Fruit fly (Drosophila melanogaster): ENCODE measurements around the gene CG13124.

Gene CG13124

DNA sequence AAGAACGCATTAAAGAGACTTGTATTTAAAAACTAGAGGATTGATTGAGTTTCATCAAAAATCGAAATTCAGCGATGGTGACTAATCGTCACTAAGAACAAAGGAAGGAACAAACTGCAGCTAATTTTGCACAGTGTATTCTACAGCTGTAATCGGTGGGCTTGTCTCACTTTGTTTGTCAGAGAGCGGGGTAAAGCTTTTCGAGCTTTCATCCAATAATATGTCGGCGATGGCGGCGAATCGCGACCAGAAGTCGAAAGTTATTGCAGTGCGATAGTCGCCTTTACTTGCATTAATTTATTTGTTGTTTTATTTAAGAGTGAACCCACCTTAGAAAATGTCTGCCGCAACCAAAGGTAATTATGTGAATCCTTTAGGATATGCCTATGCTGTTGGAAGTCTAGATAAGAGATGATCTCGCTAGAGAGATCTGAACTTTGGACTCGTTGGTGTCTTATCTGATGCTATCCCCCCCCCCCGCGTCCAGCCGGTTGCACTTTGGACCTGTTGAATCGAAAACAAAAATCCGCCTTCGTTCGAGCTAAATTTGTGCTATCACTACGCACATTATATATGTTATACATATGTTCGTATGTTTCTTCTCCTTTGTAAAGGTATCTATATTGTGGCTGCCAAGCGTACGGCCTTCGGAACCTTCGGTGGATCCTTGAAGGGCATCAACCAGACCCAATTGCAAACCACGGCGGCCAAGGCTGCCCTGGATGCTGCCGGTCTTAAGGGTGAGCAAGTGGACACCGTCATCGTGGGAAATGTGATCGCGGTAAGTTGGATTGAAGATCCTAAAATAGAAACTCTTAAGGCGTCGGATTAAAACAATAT, 6.8 kb upstream of the CG13124 start, which contains the start of gene yip2:
Gene yip2 (plus strand): TSS at position 243 of the 840 bp plus-strand sequence.
- TF ChIP-seq CG34367 (tag; optimal IDR thresholded peaks at IDR 0.05) (peak; percentile 94), CG10348 (GFP tag; IDR thresholded peaks at IDR 0.05) (no peak), CG12605 (GFP tag; IDR thresholded peaks at IDR 0.05) (peak; percentile 97), CG9948 (tag; optimal IDR thresholded peaks at IDR 0.05) (peak; percentile 77), rn (GFP tag; IDR thresholded peaks at IDR 0.05) (peak; percentile 66; the same call in 1 of the 2 replicates), EcR (GFP tag; optimal IDR thresholded peaks at IDR 0.05) (peak; percentile 81), CG8159 (tag; optimal IDR thresholded peaks at IDR 0.05) (peak; percentile 93), CG15710 (tag; optimal IDR thresholded peaks at IDR 0.05) (peak; percentile 87), Ets98B (GFP tag; IDR thresholded peaks at IDR 0.05) (peak; percentile 91), Pif1B (GFP tag; optimal IDR thresholded peaks at IDR 0.05) (peak; percentile 99), CG4496 (GFP tag; IDR thresholded peaks at IDR 0.05) (peak; percentile 92), gl (tag; optimal IDR thresholded peaks at IDR 0.05) (peak; percentile 100), CG13204 (GFP tag; optimal IDR thresholded peaks at IDR 0.05) (peak; percentile 100), D1 (tag; optimal IDR thresholded peaks at IDR 0.05) (peak; percentile 54), CG8301 (tag; optimal IDR thresholded peaks at IDR 0.05) (peak; percentile 96), Snoo (tag; optimal IDR thresholded peaks at IDR 0.05) (peak; percentile 98), CG17806 (tag; optimal IDR thresholded peaks at IDR 0.05) (peak; percentile 89), fd96Ca (GFP tag; IDR thresholded peaks at IDR 0.05) (peak; percentile 92), CG14655 (GFP tag; optimal IDR thresholded peaks at IDR 0.05) (peak; percentile 98), Pif1A (GFP tag; optimal IDR thresholded peaks at IDR 0.05) (peak; percentile 98), CG32121 (GFP tag; IDR thresholded peaks at IDR 0.05) (peak; percentile 96)

- TF ChIP-seq CG12605 (GFP tag; IDR thresholded peaks at IDR 0.05) (no peak), CG8301 (tag; optimal IDR thresholded peaks at IDR 0.05) (no peak), Pif1B (GFP tag; optimal IDR thresholded peaks at IDR 0.05) (no peak), fd96Ca (GFP tag; IDR thresholded peaks at IDR 0.05) (no peak), CG9948 (tag; optimal IDR thresholded peaks at IDR 0.05) (no peak), rn (GFP tag; IDR thresholded peaks at IDR 0.05) (no peak), CG17806 (tag; optimal IDR thresholded peaks at IDR 0.05) (no peak), CG15710 (tag; optimal IDR thresholded peaks at IDR 0.05) (no peak), CG10348 (GFP tag; IDR thresholded peaks at IDR 0.05) (no peak), CG4496 (GFP tag; IDR thresholded peaks at IDR 0.05) (no peak), Pif1A (GFP tag; optimal IDR thresholded peaks at IDR 0.05) (no peak), CG14655 (GFP tag; optimal IDR thresholded peaks at IDR 0.05) (no peak), Ets98B (GFP tag; IDR thresholded peaks at IDR 0.05) (no peak), CG13204 (GFP tag; optimal IDR thresholded peaks at IDR 0.05) (no peak), CG32121 (GFP tag; IDR thresholded peaks at IDR 0.05) (no peak), D1 (tag; optimal IDR thresholded peaks at IDR 0.05) (no peak), CG8159 (tag; optimal IDR thresholded peaks at IDR 0.05) (no peak), gl (tag; optimal IDR thresholded peaks at IDR 0.05) (no peak)
Observed at dm6 chr2L:9912570-9913260, 4.3 kb upstream of the CG13124 start, which contains the start of the genes Etl1 and Srp54. TSS of gene Etl1 (minus strand) at chr2L:9912608. TSS of gene Srp54 (plus strand) at chr2L:9912911.

dm6 chr2L:9911783-9912182, 3.4 kb upstream of the CG13124 start:
- no peak for TF ChIP-seq Pif1B (GFP tag; optimal IDR thresholded peaks at IDR 0.05)
- TF ChIP-seq CG4496 (GFP tag; IDR thresholded peaks at IDR 0.05), result peak; percentile 73
- TF ChIP-seq CG12605 (GFP tag; IDR thresholded peaks at IDR 0.05), result 0 out of 2 replicates have a peak, but pooled peaks have one; percentile 17
- TF ChIP-seq rn (GFP tag; IDR thresholded peaks at IDR 0.05), result no peak
- no peak for TF ChIP-seq CG34367 (tag; optimal IDR thresholded peaks at IDR 0.05)
- TF ChIP-seq CG17806 (tag; optimal IDR thresholded peaks at IDR 0.05), result peak; percentile 5
- TF ChIP-seq CG10348 (GFP tag; IDR thresholded peaks at IDR 0.05), result no peak
- TF ChIP-seq D1 (tag; optimal IDR thresholded peaks at IDR 0.05), result no peak
- TF ChIP-seq CG15710 (tag; optimal IDR thresholded peaks at IDR 0.05), result no peak
- peak; percentile 63; the same call in 2 of the 3 replicates for TF ChIP-seq fd96Ca (GFP tag; IDR thresholded peaks at IDR 0.05)
- peak; percentile 39 for TF ChIP-seq Pif1A (GFP tag; optimal IDR thresholded peaks at IDR 0.05)
- TF ChIP-seq CG8159 (tag; optimal IDR thresholded peaks at IDR 0.05), result no peak
- TF ChIP-seq Ets98B (GFP tag; IDR thresholded peaks at IDR 0.05), result peak; percentile 76
- TF ChIP-seq CG32121 (GFP tag; IDR thresholded peaks at IDR 0.05), result peak; percentile 50; the same call in 1 of the 2 replicates
- TF ChIP-seq gl (tag; optimal IDR thresholded peaks at IDR 0.05), result no peak
- no peak for TF ChIP-seq CG13204 (GFP tag; optimal IDR thresholded peaks at IDR 0.05)
- TF ChIP-seq CG9948 (tag; optimal IDR thresholded peaks at IDR 0.05), result no peak
- TF ChIP-seq EcR (GFP tag; optimal IDR thresholded peaks at IDR 0.05), result no peak
- peak; percentile 10 for TF ChIP-seq Snoo (tag; optimal IDR thresholded peaks at IDR 0.05)
- TF ChIP-seq CG14655 (GFP tag; optimal IDR thresholded peaks at IDR 0.05), result no peak
- TF ChIP-seq CG8301 (tag; optimal IDR thresholded peaks at IDR 0.05), result peak; percentile 0

DNA sequence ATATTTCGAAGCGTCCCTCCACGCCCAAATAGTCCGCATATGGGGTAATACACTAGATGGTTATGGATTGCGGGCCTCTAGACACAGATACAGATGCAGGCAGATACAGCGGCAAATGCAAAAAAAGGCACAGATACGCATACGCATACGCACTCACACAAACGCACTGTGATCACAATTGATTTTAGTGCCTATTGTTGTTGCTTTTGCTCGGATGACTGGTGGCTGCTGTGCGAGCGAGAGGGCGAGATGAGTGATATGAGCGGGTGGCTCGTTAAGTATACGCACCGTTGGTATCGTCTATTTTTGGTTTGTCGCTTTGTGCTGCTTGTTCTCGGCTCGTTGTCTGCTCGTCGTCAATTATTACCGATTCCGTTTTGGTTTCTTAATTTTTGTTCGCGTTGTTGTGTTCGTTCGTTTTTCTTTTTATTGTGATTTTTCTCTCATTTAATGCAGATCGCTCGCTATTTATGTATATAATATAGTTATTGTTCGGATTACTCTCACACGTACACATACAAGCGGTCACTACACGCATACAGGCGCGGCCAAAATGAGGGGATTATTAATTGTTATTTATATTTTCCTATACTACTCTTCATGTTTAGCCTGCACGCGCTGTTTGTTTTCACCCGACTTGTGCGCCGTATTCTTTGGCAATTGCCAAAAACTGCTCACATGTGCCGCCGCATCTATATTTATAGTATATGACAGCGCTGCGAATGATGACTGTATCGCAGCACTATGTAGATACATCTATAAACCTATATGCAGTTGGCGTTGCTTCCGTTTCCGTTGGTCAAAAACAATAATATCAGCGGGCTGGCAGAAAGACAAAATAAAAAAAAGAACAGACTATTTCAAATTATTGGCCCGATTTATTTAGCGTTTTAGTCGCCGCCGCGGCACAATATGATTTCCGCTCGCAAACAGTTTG, 845 bp downstream of the CG13124 start:
- peak; percentile 13 for TF ChIP-seq CG15710 (tag; optimal IDR thresholded peaks at IDR 0.05)
- TF ChIP-seq gl (tag; optimal IDR thresholded peaks at IDR 0.05), result peak; percentile 44
- TF ChIP-seq CG4496 (GFP tag; IDR thresholded peaks at IDR 0.05), result peak; percentile 60
- TF ChIP-seq EcR (GFP tag; optimal IDR thresholded peaks at IDR 0.05), result peak; percentile 60
- TF ChIP-seq Ets98B (GFP tag; IDR thresholded peaks at IDR 0.05), result peak; percentile 31; the same call in 1 of the 2 replicates
- TF ChIP-seq fd96Ca (GFP tag; IDR thresholded peaks at IDR 0.05), result no peak
- no peak for TF ChIP-seq CG12605 (GFP tag; IDR thresholded peaks at IDR 0.05)
- TF ChIP-seq CG13204 (GFP tag; optimal IDR thresholded peaks at IDR 0.05), result peak; percentile 56
- peak; percentile 19 for TF ChIP-seq Pif1B (GFP tag; optimal IDR thresholded peaks at IDR 0.05)
